Fruit fly (Drosophila melanogaster) whole organism, embryonic: Measurements from ENCODE around the gene CG4991.

Experiments used
- ATbp ChIP-seq: fragments of 200-800 bp; sonication (Bioruptor generic); optimal IDR thresholded peaks from 2 replicates; lab custom pipeline; 2017; ENCODE audit warnings: missing biosample characterization, mild to moderate bottlenecking, missing genetic modification characterization, missing genetic modification reagents
- Antp ChIP-seq: fragments of 200-800 bp; sonication (Bioruptor generic); optimal IDR thresholded peaks from 3 replicates; lab custom pipeline; 2016; ENCODE audit warnings: missing biosample characterization, missing genetic modification characterization
- B-H2 ChIP-seq: fragments of 200-800 bp; sonication (Bioruptor generic); optimal IDR thresholded peaks from 2 replicates; lab custom pipeline; 2018; ENCODE audit warnings: missing biosample characterization, mild to moderate bottlenecking, missing genetic modification characterization
- CG11696 ChIP-seq: fragments of 200-800 bp; sonication (Bioruptor generic); IDR thresholded peaks from 2 replicates; pipeline ENCODE4 v1.3.6; 2022; ENCODE audit warnings: missing biosample characterization, missing genetic modification characterization
- CG12299 ChIP-seq: fragments of 200-800 bp; sonication (Bioruptor generic); optimal IDR thresholded peaks from 2 replicates; lab custom pipeline; 2018; ENCODE audit warnings: missing biosample characterization, mild to moderate bottlenecking, missing genetic modification characterization
- CG12659 ChIP-seq: fragments of 200-800 bp; sonication (Bioruptor generic); optimal IDR thresholded peaks from 3 replicates; lab custom pipeline; 2017; ENCODE audit warnings: mild to moderate bottlenecking, missing biosample characterization, missing genetic modification reagents, missing genetic modification characterization
- CG12942 ChIP-seq: fragments of 200-800 bp; sonication (Bioruptor generic); optimal IDR thresholded peaks from 3 replicates; lab custom pipeline; 2016; ENCODE audit warnings: missing biosample characterization, missing genetic modification characterization
- CG13624 ChIP-seq: fragments of 200-800 bp; sonication (Bioruptor generic); optimal IDR thresholded peaks from 2 replicates; lab custom pipeline; 2016; ENCODE audit warnings: missing biosample characterization, missing genetic modification characterization
- CG14014 ChIP-seq: fragments of 200-800 bp; sonication (Bioruptor generic); IDR thresholded peaks from 2 replicates; pipeline ENCODE4 v1.3.6; 2022; ENCODE audit warnings: missing biosample characterization, missing genetic modification characterization
- CG14050 ChIP-seq: fragments of 200-800 bp; sonication (Bioruptor generic); IDR thresholded peaks from 3 replicates; pipeline ENCODE4 v1.3.6; 2022; ENCODE audit warnings: missing biosample characterization, missing genetic modification characterization
- CG14965 ChIP-seq: fragments of 200-800 bp; sonication (Bioruptor generic); optimal IDR thresholded peaks from 2 replicates; lab custom pipeline; 2016; ENCODE audit warnings: missing biosample characterization, missing genetic modification characterization, borderline replicate concordance
- CG15514 ChIP-seq: fragments of 200-800 bp; sonication (Bioruptor generic); optimal IDR thresholded peaks from 3 replicates; lab custom pipeline; 2017; ENCODE audit warnings: missing biosample characterization, missing genetic modification characterization, mild to moderate bottlenecking, moderate library complexity, missing genetic modification reagents
- CG15696 ChIP-seq: fragments of 200-800 bp; sonication (Bioruptor generic); optimal IDR thresholded peaks from 2 replicates; lab custom pipeline; 2019; ENCODE audit warnings: missing biosample characterization, mild to moderate bottlenecking, missing genetic modification characterization, moderate library complexity
- CG16815 ChIP-seq: fragments of 200-800 bp; sonication (Bioruptor generic); optimal IDR thresholded peaks from 3 replicates; lab custom pipeline; 2017; ENCODE audit warnings: missing biosample characterization, mild to moderate bottlenecking, missing genetic modification characterization
- CG17328 ChIP-seq: fragments of 200-800 bp; sonication (Bioruptor generic); IDR thresholded peaks from 2 replicates; pipeline ENCODE4 v1.3.6; 2022; ENCODE audit warnings: missing biosample characterization, missing genetic modification characterization
- CG17359 ChIP-seq: fragments of 200-800 bp; sonication (Bioruptor generic); optimal IDR thresholded peaks from 3 replicates; lab custom pipeline; 2018; ENCODE audit warnings: missing biosample characterization, mild to moderate bottlenecking, missing genetic modification characterization, moderate library complexity
- CG17612 ChIP-seq: fragments of 200-800 bp; sonication (Bioruptor generic); IDR thresholded peaks from 2 replicates; pipeline ENCODE4 v1.3.6; 2022; ENCODE audit warnings: missing biosample characterization, missing genetic modification characterization
- CG17829 ChIP-seq: fragments of 200-800 bp; optimal IDR thresholded peaks from 2 replicates; lab custom pipeline; 2019; ENCODE audit warnings: missing biosample characterization, mild to moderate bottlenecking, missing genetic modification characterization, moderate library complexity
- CG17912 ChIP-seq: fragments of 200-800 bp; sonication (Bioruptor generic); optimal IDR thresholded peaks from 2 replicates; lab custom pipeline; 2018; ENCODE audit warnings: missing biosample characterization, mild to moderate bottlenecking, missing genetic modification characterization
- CG2129 ChIP-seq: fragments of 200-800 bp; sonication (Bioruptor generic); IDR thresholded peaks from 2 replicates; pipeline ENCODE4 v1.3.6; 2022; ENCODE audit warnings: missing biosample characterization, missing genetic modification characterization; ENCODE audit not compliant: partially characterized antibody
- CG3163 ChIP-seq: fragments of 200-800 bp; sonication (Bioruptor generic); optimal IDR thresholded peaks from 3 replicates; lab custom pipeline; 2016; ENCODE audit warnings: missing biosample characterization, missing genetic modification characterization
- CG3281 ChIP-seq: fragments of 200-800 bp; sonication (Bioruptor generic); optimal IDR thresholded peaks from 3 replicates; lab custom pipeline; 2017; ENCODE audit warnings: missing biosample characterization, mild to moderate bottlenecking, missing genetic modification characterization
- CG3726 ChIP-seq: fragments of 200-800 bp; sonication (Bioruptor generic); IDR thresholded peaks from 3 replicates; pipeline ENCODE4, ENCODE4 v1.3.6; 2022; ENCODE audit warnings: missing biosample characterization, missing genetic modification characterization
- CG4424 ChIP-seq: fragments of 200-800 bp; sonication (Bioruptor generic); optimal IDR thresholded peaks from 3 replicates; lab custom pipeline; 2016; ENCODE audit warnings: missing biosample characterization, missing genetic modification characterization
- CG4730 ChIP-seq: fragments of 200-800 bp; sonication (Bioruptor generic); IDR thresholded peaks from 2 replicates; pipeline ENCODE4 v1.3.6; 2022; ENCODE audit warnings: missing biosample characterization, missing genetic modification characterization
- CG6175 ChIP-seq: fragments of 200-800 bp; sonication (Bioruptor generic); IDR thresholded peaks from 3 replicates; pipeline ENCODE4 v1.3.6; 2022; ENCODE audit warnings: missing biosample characterization, missing genetic modification characterization
- CG6254 ChIP-seq: fragments of 200-800 bp; sonication (Bioruptor generic); optimal IDR thresholded peaks from 3 replicates; lab custom pipeline; 2017; ENCODE audit warnings: mild to moderate bottlenecking, missing biosample characterization, missing genetic modification reagents, missing genetic modification characterization
- CG6813 ChIP-seq: fragments of 200-800 bp; sonication (Bioruptor generic); optimal IDR thresholded peaks from 2 replicates; lab custom pipeline; 2017; ENCODE audit warnings: missing biosample characterization, missing genetic modification characterization, mild to moderate bottlenecking, moderate library complexity, missing genetic modification reagents
- CkIIα-i1 ChIP-seq: fragments of 200-800 bp; sonication (Bioruptor generic); IDR thresholded peaks from 2 replicates; pipeline ENCODE4 v1.3.6; 2022; ENCODE audit warnings: missing biosample characterization, missing genetic modification characterization
- CoRest ChIP-seq: fragments of 200-800 bp; sonication (Bioruptor generic); optimal IDR thresholded peaks from 3 replicates; lab custom pipeline; 2018; ENCODE audit warnings: missing biosample characterization, mild to moderate bottlenecking, missing genetic modification characterization, moderate library complexity
- Eip74EF ChIP-seq, 2 experiments: fragments of 200-800 bp in 1 of 2; fragments of >200 bp in 1 of 2; sonication (Bioruptor generic) in 1 of 2; optimal IDR thresholded peaks; 2 replicates each; lab custom pipeline; 2017 to 2019; ENCODE audit warnings: missing biosample characterization in 2 of 2, missing genetic modification characterization in 2 of 2, mild to moderate bottlenecking in 1 of 2, moderate library complexity in 1 of 2
- Ets97D ChIP-seq: fragments of 200-800 bp; sonication (Bioruptor generic); optimal IDR thresholded peaks from 3 replicates; lab custom pipeline; 2016; ENCODE audit warnings: missing biosample characterization, missing genetic modification characterization
- H2.0 ChIP-seq: fragments of 200-800 bp; sonication (Bioruptor generic); IDR thresholded peaks from 2 replicates; pipeline ENCODE4 v1.3.6; 2022; ENCODE audit warnings: missing biosample characterization, missing genetic modification characterization
- Hr51 ChIP-seq, 2 experiments: fragments of 200-800 bp; sonication (Bioruptor generic); optimal IDR thresholded peaks; 2 replicates in 1 of 2; 3 replicates in 1 of 2; lab custom pipeline; 2016 to 2018; ENCODE audit warnings: missing biosample characterization in 2 of 2, missing genetic modification characterization in 2 of 2, mild to moderate bottlenecking in 1 of 2, moderate library complexity in 1 of 2
- MTF-1 ChIP-seq: fragments of 200-800 bp; sonication (Bioruptor generic); optimal IDR thresholded peaks from 2 replicates; lab custom pipeline; 2018; ENCODE audit warnings: missing biosample characterization, mild to moderate bottlenecking, missing genetic modification characterization, borderline replicate concordance
- Nf-YC ChIP-seq: fragments of 200-800 bp; optimal IDR thresholded peaks from 3 replicates; lab custom pipeline; 2019; ENCODE audit warnings: missing biosample characterization, mild to moderate bottlenecking, missing genetic modification characterization, moderate library complexity
- Poxn ChIP-seq: fragments of 200-800 bp; sonication (Bioruptor generic); IDR thresholded peaks from 2 replicates; pipeline ENCODE4 v1.3.6; 2022; ENCODE audit warnings: missing biosample characterization, missing genetic modification characterization
- TFAM ChIP-seq: fragments of 200-800 bp; sonication (Bioruptor generic); optimal IDR thresholded peaks from 2 replicates; lab custom pipeline; 2017; ENCODE audit warnings: missing biosample characterization, missing genetic modification characterization, inconsistent platforms
- Xrp1 ChIP-seq: fragments of 200-800 bp; sonication (Bioruptor generic); IDR thresholded peaks from 2 replicates; pipeline ENCODE4 v1.3.6; 2022; ENCODE audit warnings: missing biosample characterization, missing genetic modification characterization
- al ChIP-seq: fragments of 200-800 bp; sonication (Bioruptor generic); IDR thresholded peaks from 2 replicates; pipeline ENCODE4 v1.3.6; 2022; ENCODE audit warnings: missing biosample characterization, missing genetic modification characterization
- ato ChIP-seq: fragments of 200-800 bp; sonication (Bioruptor generic); IDR thresholded peaks from 2 replicates; pipeline ENCODE4 v1.3.6; 2022; ENCODE audit warnings: missing biosample characterization, missing genetic modification characterization; ENCODE audit not compliant: partially characterized antibody
- caup ChIP-seq: fragments of 200-800 bp; sonication (Bioruptor generic); optimal IDR thresholded peaks from 3 replicates; lab custom pipeline; 2017; ENCODE audit warnings: missing biosample characterization, mild to moderate bottlenecking, missing genetic modification characterization, moderate library complexity; ENCODE audit not compliant: severe bottlenecking
- chif ChIP-seq, 2 experiments: fragments of 200-800 bp; sonication (Bioruptor generic); optimal IDR thresholded peaks; 3 replicates each; lab custom pipeline; 2016; ENCODE audit warnings: missing biosample characterization in 2 of 2, missing genetic modification characterization in 2 of 2
- chn ChIP-seq: fragments of 200-800 bp; sonication (Bioruptor generic); optimal IDR thresholded peaks from 2 replicates; lab custom pipeline; 2016; ENCODE audit warnings: missing biosample characterization, missing genetic modification characterization
- gce ChIP-seq: fragments of 200-800 bp; sonication (Bioruptor generic); IDR thresholded peaks from 3 replicates; pipeline ENCODE4 v1.3.6; 2022; ENCODE audit warnings: missing biosample characterization, missing genetic modification characterization
- gsb-n ChIP-seq: fragments of 200-800 bp; sonication (Bioruptor generic); optimal IDR thresholded peaks from 3 replicates; lab custom pipeline; 2018; ENCODE audit warnings: missing biosample characterization, mild to moderate bottlenecking, missing genetic modification characterization
- ro ChIP-seq: fragments of 200-800 bp; sonication (Bioruptor generic); IDR thresholded peaks from 2 replicates; pipeline ENCODE4 v1.3.6; 2022; ENCODE audit warnings: missing biosample characterization, missing genetic modification characterization
- wek ChIP-seq: fragments of 200-800 bp; sonication (Bioruptor generic); optimal IDR thresholded peaks from 3 replicates; lab custom pipeline; 2018; ENCODE audit warnings: missing biosample characterization, mild to moderate bottlenecking, missing genetic modification characterization, moderate library complexity
- zen2 ChIP-seq: fragments of 200-800 bp; sonication (Bioruptor generic); IDR thresholded peaks from 3 replicates; pipeline ENCODE4 v1.3.6; 2022; ENCODE audit warnings: missing biosample characterization, missing genetic modification characterization; ENCODE audit not compliant: partially characterized antibody
- zfh1 ChIP-seq: fragments of 200-800 bp; sonication (Bioruptor generic); IDR thresholded peaks from 3 replicates; pipeline ENCODE4 v1.3.6; 2022; ENCODE audit warnings: missing biosample characterization, missing genetic modification characterization

The CG4991 gene

dm6 chrX:17148951-17149449 is 57.3 kb downstream of the CG4991 start, which contains the start of gene Chchd2 (continued):
- TF ChIP-seq al (no peak), CG4730 (GFP tag; lab: Robert Waterston, UW) (no peak), MTF-1 (GFP tag; lab: Kevin White, UChicago) (no peak), CG2129 (GFP tag; lab: Robert Waterston, UW) (no peak), CG17912 (GFP tag; lab: Kevin White, UChicago) (no peak), CG17829 (no peak), CG14965 (GFP tag; lab: Kevin White, UChicago) (no peak), CG4424 (GFP tag; lab: Kevin White, UChicago) (no peak), wek (GFP tag; lab: Kevin White, UChicago) (no peak), CG17359 (no peak), CG6175 (GFP tag; lab: Robert Waterston, UW) (no peak), TFAM (no peak), Nf-YC (tag; lab: Kevin White, UChicago) (peak; percentile 26), Hr51 (GFP tag; optimal IDR thresholded peaks at IDR 0.05; lab: Kevin White, UChicago) (no peak), CG14014 (GFP tag; lab: Robert Waterston, UW) (no peak), Poxn (GFP tag; lab: Robert Waterston, UW) (no peak), gce (no peak), zen2 (GFP tag; lab: Robert Waterston, UW) (0 out of 3 replicates have a peak, but pooled peaks have one; percentile 11), CG16815 (no peak), CG11696 (GFP tag; lab: Robert Waterston, UW) (no peak), CG6813 (GFP tag; lab: Kevin White, UChicago) (no peak), CG3163 (GFP tag; lab: Kevin White, UChicago) (no peak), CkIIα-i1 (no peak), Eip74EF (GFP tag; optimal IDR thresholded peaks at IDR 0.05; lab: Kevin White, UChicago) (peak in 1 of 2 experiments; percentile 70), CG13624 (GFP tag; lab: Kevin White, UChicago) (no peak), CG3726 (no peak), CG12659 (GFP tag; lab: Kevin White, UChicago) (peak; percentile 58), CoRest (tag; lab: Kevin White, UChicago) (no peak), CG12942 (GFP tag; lab: Kevin White, UChicago) (no peak), ro (no peak), gsb-n (no peak), CG15514 (GFP tag; lab: Kevin White, UChicago) (peak; percentile 18), caup (GFP tag; lab: Kevin White, UChicago) (no peak), CG17328 (GFP tag; lab: Robert Waterston, UW) (no peak), Xrp1 (GFP tag; lab: Robert Waterston, UW) (no peak), H2.0 (GFP tag; lab: Robert Waterston, UW) (no peak), CG15696 (tag; lab: Kevin White, UChicago) (no peak), CG6254 (GFP tag; lab: Kevin White, UChicago) (no peak), zfh1 (GFP tag; lab: Robert Waterston, UW) (no peak), Antp (GFP tag; lab: Kevin White, UChicago) (no peak), CG17612 (GFP tag; lab: Robert Waterston, UW) (no peak), ato (no peak), ATbp (GFP tag; lab: Kevin White, UChicago) (no peak), chn (no peak), CG12299 (peak; percentile 22), CG3281 (GFP tag; lab: Kevin White, UChicago) (peak; percentile 48), chif (GFP tag; optimal IDR thresholded peaks at IDR 0.05; lab: Kevin White, UChicago) (no peak), B-H2 (GFP tag; lab: Kevin White, UChicago) (no peak), Ets97D (GFP tag; lab: Kevin White, UChicago) (peak; percentile 33), CG14050 (GFP tag; lab: Robert Waterston, UW) (no peak)
